Fruit fly (Drosophila melanogaster): ENCODE data around the gene Sgsf.

The Sgsf gene

dm6 chr3R:12352003-12352402, 10.5 kb downstream of the Sgsf start, which contains the start of gene CG10041:
CG10041 (minus strand) TSS chr3R:12352103.
- TF ChIP-seq CG9139 (GFP tag; optimal IDR thresholded peaks at IDR 0.05) (no peak), Sox15 (GFP tag; optimal IDR thresholded peaks at IDR 0.05) (no peak), CG32006 (GFP tag; optimal IDR thresholded peaks at IDR 0.05) (no peak), Hr4 (GFP tag; optimal IDR thresholded peaks at IDR 0.05) (no peak), Blimp-1 (GFP tag; optimal IDR thresholded peaks at IDR 0.05) (no peak), fd85E (GFP tag; optimal IDR thresholded peaks at IDR 0.05) (no peak), CG10669 (GFP tag; optimal IDR thresholded peaks at IDR 0.05) (no peak), Hr39 (GFP tag; optimal IDR thresholded peaks at IDR 0.05) (no peak), CG16779 (tag; optimal IDR thresholded peaks at IDR 0.05) (no peak), lz (GFP tag; optimal IDR thresholded peaks at IDR 0.05) (no peak), Eip75B (GFP tag; optimal IDR thresholded peaks at IDR 0.05) (no peak), CG11762 (GFP tag; optimal IDR thresholded peaks at IDR 0.05; ENCODE audit: insufficient read depth) (no peak), CG7368 (GFP tag; optimal IDR thresholded peaks at IDR 0.05) (no peak), OdsH (GFP tag; optimal IDR thresholded peaks at IDR 0.05) (no peak), CG11902 (GFP tag; optimal IDR thresholded peaks at IDR 0.05) (no peak), CG11294 (GFP tag; IDR thresholded peaks at IDR 0.05) (no peak), fkh (GFP tag; optimal IDR thresholded peaks at IDR 0.05) (no peak), Eip78C (GFP tag) (no peak)

- TF ChIP-seq CG9139 (GFP tag; optimal IDR thresholded peaks at IDR 0.05): no peak
- no peak for TF ChIP-seq Sox102F (GFP tag; optimal IDR thresholded peaks at IDR 0.05)
- no peak for TF ChIP-seq Gug (GFP tag; IDR thresholded peaks at IDR 0.05)
- peak; percentile 8 for TF ChIP-seq esn (GFP tag; optimal IDR thresholded peaks at IDR 0.05)
- TF ChIP-seq spab (GFP tag; optimal IDR thresholded peaks at IDR 0.05): no peak
Measured at dm6 chr3R:12356044-12356443, 14.6 kb downstream of the Sgsf start, which contains the start of gene MBD-R2. MBD-R2 (minus strand) TSS chr3R:12356265.

- TF ChIP-seq Blimp-1 (GFP tag; optimal IDR thresholded peaks at IDR 0.05): peak; percentile 75
- no peak for TF ChIP-seq cyc (GFP tag; optimal IDR thresholded peaks at IDR 0.05)
- TF ChIP-seq CG34406 (GFP tag; optimal IDR thresholded peaks at IDR 0.05): no peak
- no peak for TF ChIP-seq esn (GFP tag; optimal IDR thresholded peaks at IDR 0.05)
- no peak for TF ChIP-seq acj6 (GFP tag; optimal IDR thresholded peaks at IDR 0.05)
- no peak for TF ChIP-seq Sox15 (GFP tag; optimal IDR thresholded peaks at IDR 0.05)
- TF ChIP-seq Eip78C (GFP tag): peak; percentile 57
- no peak for TF ChIP-seq Smox (GFP tag; optimal IDR thresholded peaks at IDR 0.05)
- no peak for TF ChIP-seq ss (GFP tag; optimal IDR thresholded peaks at IDR 0.05)
- no peak for TF ChIP-seq Gug (GFP tag; IDR thresholded peaks at IDR 0.05)
- TF ChIP-seq CG6276 (GFP tag; optimal IDR thresholded peaks at IDR 0.05): no peak
- TF ChIP-seq CG6808 (GFP tag; optimal IDR thresholded peaks at IDR 0.05): no peak
- no peak for TF ChIP-seq CG10669 (GFP tag; optimal IDR thresholded peaks at IDR 0.05)
- TF ChIP-seq CG31627 (GFP tag; optimal IDR thresholded peaks at IDR 0.05): no peak
- no peak for TF ChIP-seq Eip93F (GFP tag; optimal IDR thresholded peaks at IDR 0.05)
- TF ChIP-seq lz (GFP tag; optimal IDR thresholded peaks at IDR 0.05): no peak
- TF ChIP-seq CG3919 (GFP tag; optimal IDR thresholded peaks at IDR 0.05): peak; percentile 1
- no peak for TF ChIP-seq Eip75B (GFP tag; optimal IDR thresholded peaks at IDR 0.05)
- TF ChIP-seq svp (GFP tag): no peak
- no peak for TF ChIP-seq Sox14 (GFP tag; optimal IDR thresholded peaks at IDR 0.05)
- peak; percentile 26 for TF ChIP-seq CG6854 (GFP tag; optimal IDR thresholded peaks at IDR 0.05)
- no peak for TF ChIP-seq CG10631 (GFP tag; optimal IDR thresholded peaks at IDR 0.05)
- no peak for TF ChIP-seq CG11294 (GFP tag; IDR thresholded peaks at IDR 0.05)
- no peak for TF ChIP-seq eg (GFP tag; IDR thresholded peaks at IDR 0.05)
- no peak for TF ChIP-seq CG8632 (GFP tag; optimal IDR thresholded peaks at IDR 0.05)
- TF ChIP-seq Hr38 (GFP tag; optimal IDR thresholded peaks at IDR 0.05): no peak
- TF ChIP-seq dsx (GFP tag; optimal IDR thresholded peaks at IDR 0.05; ENCODE audit: poor library complexity, severe bottlenecking): no peak
- TF ChIP-seq OdsH (GFP tag; optimal IDR thresholded peaks at IDR 0.05): no peak
- TF ChIP-seq fkh (GFP tag; optimal IDR thresholded peaks at IDR 0.05): no peak
- no peak for TF ChIP-seq CG9139 (GFP tag; optimal IDR thresholded peaks at IDR 0.05)
- TF ChIP-seq CG3032 (tag; optimal IDR thresholded peaks at IDR 0.05): no peak
- no peak for TF ChIP-seq Hr39 (GFP tag; optimal IDR thresholded peaks at IDR 0.05)
- TF ChIP-seq CG8319 (GFP tag; optimal IDR thresholded peaks at IDR 0.05): no peak
- TF ChIP-seq achi (GFP tag; optimal IDR thresholded peaks at IDR 0.05): no peak
Measured at dm6 chr3R:12359837-12360236, 18.4 kb downstream of the Sgsf start, which contains the start of gene CG4115. CG4115 (plus strand) TSS chr3R:12360008.

All from whole organism, prepupa.